Worm (Caenorhabditis elegans): ENCODE results near the gene F54H5.2.

DNA sequence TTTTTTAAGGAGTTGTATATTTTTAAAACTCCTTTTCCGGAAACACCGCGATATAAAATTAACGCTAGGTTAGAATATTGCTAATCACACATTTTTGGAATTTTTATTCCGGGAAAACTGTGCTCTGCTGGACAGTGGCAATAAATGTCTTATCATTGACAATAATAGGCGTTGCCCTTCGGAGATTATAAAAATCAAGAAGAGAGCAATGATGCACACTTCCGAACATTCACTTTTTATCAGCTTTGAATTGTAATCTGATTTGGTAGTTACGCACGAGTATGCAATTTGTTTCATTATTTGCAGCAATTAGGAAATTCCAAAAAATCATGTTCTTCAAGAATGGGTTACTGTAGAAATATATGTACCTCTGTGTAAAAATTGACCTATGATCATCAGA lies 11.1 kb upstream of the F54H5.2 start:
- TF ChIP-seq ama-1 (optimal IDR thresholded peaks at IDR 0.05) (no peak), tbx-11 (GFP tag; IDR thresholded peaks at IDR 0.05) (no peak), tra-4 (tag; optimal IDR thresholded peaks at IDR 0.05) (no peak), hnd-1 (tag; optimal IDR thresholded peaks at IDR 0.05) (no peak), flt-1 (GFP tag; IDR thresholded peaks at IDR 0.05) (no peak), scrt-1 (GFP tag; IDR thresholded peaks at IDR 0.05) (no peak), aly-1 (tag; optimal IDR thresholded peaks at IDR 0.05) (no peak), ets-7 (tag; optimal IDR thresholded peaks at IDR 0.05) (no peak), tbx-37 (GFP tag; conservative IDR thresholded peaks at IDR 0.05) (no peak), hmg-4 (GFP tag; optimal IDR thresholded peaks at IDR 0.05) (no peak), pes-1 (GFP tag; IDR thresholded peaks at IDR 0.05) (no peak), ceh-13 (GFP tag; optimal IDR thresholded peaks at IDR 0.05) (no peak), B0310.2 (tag; optimal IDR thresholded peaks at IDR 0.05) (no peak), hmbx-1 (tag; optimal IDR thresholded peaks at IDR 0.05) (no peak)

Data from whole organism, early embryonic.